Worm (Caenorhabditis elegans) whole organism, L4 larva: Measurements from ENCODE around the gene ctsa-4.1.

Source experiments
- F37D6.2 ChIP-seq: sonication (generic microtip); optimal IDR thresholded peaks from 2 replicates; lab custom pipeline; 2016; ENCODE audit warnings: mild to moderate bottlenecking, missing genetic modification characterization, missing compliant biosample characterization
- T20F7.1 ChIP-seq: fragments of 200-800 bp; sonication (Bioruptor generic); optimal IDR thresholded peaks from 2 replicates; lab custom pipeline; 2018; ENCODE audit warnings: mild to moderate bottlenecking, missing genetic modification characterization, missing compliant biosample characterization
- Y48G9A.11 ChIP-seq: fragments of 200-800 bp; sonication (Bioruptor generic); IDR thresholded peaks from 2 replicates; pipeline ENCODE4 v1.3.6; 2022; ENCODE audit warnings: missing genetic modification reagents, missing genetic modification characterization, missing compliant biosample characterization
- Y5F2A.4 ChIP-seq: fragments of 200-800 bp; sonication (Bioruptor generic); optimal IDR thresholded peaks from 2 replicates; lab custom pipeline; 2018; ENCODE audit warnings: mild to moderate bottlenecking, missing genetic modification characterization, missing compliant biosample characterization
- Y75B8A.6 ChIP-seq: fragments of 200-800 bp; sonication (Bioruptor generic); IDR thresholded peaks from 2 replicates; pipeline ENCODE4 v1.3.6; 2022; ENCODE audit warnings: missing genetic modification reagents, missing genetic modification characterization, missing compliant biosample characterization
- aha-1 ChIP-seq: fragments of 150-350 bp; peaks from one replicate; lab custom pipeline; 2014; ENCODE audit warnings: missing biosample characterization, missing genetic modification characterization
- ama-1 ChIP-seq: fragments of 150-350 bp; optimal IDR thresholded peaks from 2 replicates; lab custom pipeline; 2014; ENCODE audit warnings: inconsistent platforms, mixed read lengths
- arid-1 ChIP-seq: fragments of 200-800 bp; sonication (Bioruptor generic); conservative IDR thresholded peaks from 2 replicates; pipeline ENCODE4 v1.3.6; 2022; ENCODE audit warnings: missing genetic modification reagents, missing genetic modification characterization, missing compliant biosample characterization
- ceh-20 ChIP-seq: fragments of 200-800 bp; sonication (Bioruptor generic); IDR thresholded peaks from 2 replicates; pipeline ENCODE4 v1.3.6; 2022; ENCODE audit warnings: missing genetic modification reagents, missing genetic modification characterization, missing compliant biosample characterization
- ceh-44 ChIP-seq: fragments of 200-800 bp; sonication (Bioruptor generic); IDR thresholded peaks from 2 replicates; pipeline ENCODE4 v1.3.6; 2022; ENCODE audit warnings: missing genetic modification reagents, missing genetic modification characterization, missing compliant biosample characterization
- ceh-62 ChIP-seq: sonication (generic microtip); optimal IDR thresholded peaks from 2 replicates; lab custom pipeline; 2017; ENCODE audit warnings: missing biosample characterization, missing genetic modification characterization
- ces-1 ChIP-seq: fragments of 150-350 bp; sonication (generic microtip); optimal IDR thresholded peaks from 4 replicates; lab custom pipeline; 2014; ENCODE audit warnings: missing biosample characterization, missing genetic modification reagents, missing genetic modification characterization
- cey-2 ChIP-seq: sonication (generic microtip); optimal IDR thresholded peaks from 3 replicates; lab custom pipeline; 2017; ENCODE audit warnings: missing genetic modification characterization, mild to moderate bottlenecking, missing compliant biosample characterization, antibody characterized with exemption, borderline replicate concordance; ENCODE audit not compliant: insufficient read depth
- daf-12 ChIP-seq: fragments of 150-350 bp; optimal IDR thresholded peaks from 2 replicates; lab custom pipeline; 2014; ENCODE audit warnings: missing biosample characterization, missing genetic modification reagents, missing genetic modification characterization
- daf-16 ChIP-seq, 3 experiments: sonication (generic microtip); optimal IDR thresholded peaks; 2 replicates each; lab custom pipeline; 2016 to 2017; ENCODE audit warnings: missing genetic modification characterization in 3 of 3, missing genetic modification reagents in 3 of 3, mild to moderate bottlenecking in 2 of 3, missing compliant biosample characterization in 2 of 3, missing biosample characterization in 1 of 3, moderate library complexity in 1 of 3
- daf-19 ChIP-seq: fragments of 200-800 bp; sonication (Bioruptor generic); conservative IDR thresholded peaks from 2 replicates; pipeline ENCODE4 v1.3.6; 2022; ENCODE audit warnings: missing genetic modification characterization, missing compliant biosample characterization
- dmd-9 ChIP-seq: fragments of 200-800 bp; sonication (Bioruptor generic); IDR thresholded peaks from 2 replicates; pipeline ENCODE4 v1.3.6; 2022; ENCODE audit warnings: missing genetic modification reagents, missing genetic modification characterization, missing compliant biosample characterization
- dpl-1 ChIP-seq: fragments of 150-350 bp; optimal IDR thresholded peaks from 2 replicates; lab custom pipeline; 2014; ENCODE audit warnings: missing biosample characterization, missing genetic modification reagents, missing genetic modification characterization
- dve-1 ChIP-seq: sonication (generic microtip); optimal IDR thresholded peaks from 2 replicates; lab custom pipeline; 2017; ENCODE audit warnings: antibody characterized with exemption, mild to moderate bottlenecking, missing genetic modification characterization, missing compliant biosample characterization; ENCODE audit not compliant: insufficient read depth
- egl-27 ChIP-seq: sonication (generic microtip); optimal IDR thresholded peaks from 3 replicates; lab custom pipeline; 2017; ENCODE audit warnings: missing biosample characterization, missing genetic modification reagents, missing genetic modification characterization
- gei-8 ChIP-seq: fragments of 200-800 bp; sonication (Bioruptor generic); optimal IDR thresholded peaks from 2 replicates; lab custom pipeline; 2018; ENCODE audit warnings: mild to moderate bottlenecking, missing genetic modification characterization, missing compliant biosample characterization
- hif-1 ChIP-seq, 2 experiments: sonication (generic microtip); optimal IDR thresholded peaks; 2 replicates each; lab custom pipeline; 2016 to 2017; ENCODE audit warnings: missing compliant biosample characterization in 2 of 2, missing genetic modification characterization in 2 of 2, missing genetic modification reagents in 2 of 2, missing genotype in 2 of 2, mild to moderate bottlenecking in 1 of 2
- hlh-30 ChIP-seq: sonication (generic microtip); optimal IDR thresholded peaks from 2 replicates; lab custom pipeline; 2017; ENCODE audit warnings: antibody characterized with exemption, mild to moderate bottlenecking, missing genetic modification characterization, missing compliant biosample characterization; ENCODE audit not compliant: insufficient read depth
- jun-1 ChIP-seq: fragments of 150-350 bp; optimal IDR thresholded peaks from 2 replicates; lab custom pipeline; 2014; ENCODE audit warnings: missing biosample characterization, missing genetic modification reagents, missing genetic modification characterization
- lin-1 ChIP-seq: fragments of 200-800 bp; sonication (Bioruptor generic); IDR thresholded peaks from 2 replicates; pipeline ENCODE4 v1.3.6; 2022; ENCODE audit warnings: missing genetic modification reagents, missing genetic modification characterization, missing compliant biosample characterization
- mep-1 ChIP-seq: fragments of 150-350 bp; sonication (generic microtip); optimal IDR thresholded peaks from 3 replicates; lab custom pipeline; 2014; ENCODE audit warnings: missing biosample characterization, missing genetic modification characterization
- nhr-10 ChIP-seq: fragments of 150-350 bp; optimal IDR thresholded peaks from 2 replicates; lab custom pipeline; 2014; ENCODE audit warnings: missing biosample characterization, missing genetic modification characterization
- nhr-102 ChIP-seq: sonication (generic microtip); optimal IDR thresholded peaks from 2 replicates; lab custom pipeline; 2016; ENCODE audit warnings: mild to moderate bottlenecking, missing genetic modification characterization, moderate library complexity, missing compliant biosample characterization
- nhr-41 ChIP-seq: fragments of 200-800 bp; sonication (Bioruptor generic); IDR thresholded peaks from 2 replicates; pipeline ENCODE4 v1.3.6; 2022; ENCODE audit warnings: missing genetic modification reagents, missing genetic modification characterization, missing compliant biosample characterization
- nhr-42 ChIP-seq: fragments of 200-800 bp; sonication (Bioruptor generic); IDR thresholded peaks from 2 replicates; pipeline ENCODE4 v1.3.6; 2022; ENCODE audit warnings: missing genetic modification characterization, missing compliant biosample characterization
- nhr-48 ChIP-seq: sonication (generic microtip); optimal IDR thresholded peaks from 2 replicates; lab custom pipeline; 2016; ENCODE audit warnings: mild to moderate bottlenecking, missing genetic modification characterization, missing compliant biosample characterization
- nhr-6 ChIP-seq: fragments of 150-350 bp; optimal IDR thresholded peaks from 2 replicates; lab custom pipeline; 2014; ENCODE audit warnings: missing biosample characterization, missing genetic modification characterization
- php-3 ChIP-seq: fragments of 200-800 bp; sonication (Bioruptor generic); IDR thresholded peaks from 2 replicates; pipeline ENCODE4 v1.3.6; 2022; ENCODE audit warnings: missing genetic modification reagents, missing genetic modification characterization, missing compliant biosample characterization
- rbr-2 ChIP-seq: sonication (generic microtip); optimal IDR thresholded peaks from 2 replicates; lab custom pipeline; 2016; ENCODE audit warnings: missing genotype, missing genetic modification characterization, missing compliant biosample characterization
- saeg-2 ChIP-seq: fragments of 200-800 bp; sonication (Bioruptor generic); IDR thresholded peaks from 2 replicates; pipeline ENCODE4 v1.3.6; 2022; ENCODE audit warnings: missing genetic modification reagents, missing genetic modification characterization, missing compliant biosample characterization
- skn-1 ChIP-seq: fragments of 150-350 bp; optimal IDR thresholded peaks from 2 replicates; lab custom pipeline; 2014; ENCODE audit warnings: missing biosample characterization, missing genetic modification characterization
- spr-1 ChIP-seq: sonication (generic microtip); optimal IDR thresholded peaks from 2 replicates; lab custom pipeline; 2016; ENCODE audit warnings: mild to moderate bottlenecking, missing genetic modification characterization, missing compliant biosample characterization
- tag-97 ChIP-seq: fragments of 200-800 bp; sonication (Bioruptor generic); IDR thresholded peaks from 2 replicates; pipeline ENCODE4 v1.3.6; 2022; ENCODE audit warnings: missing genetic modification characterization, missing compliant biosample characterization
- tra-1 ChIP-seq: fragments of 200-800 bp; sonication (Bioruptor generic); IDR thresholded peaks from 2 replicates; pipeline ENCODE4 v1.3.6; 2022; ENCODE audit warnings: missing genetic modification reagents, missing genetic modification characterization, missing compliant biosample characterization
- unc-130 ChIP-seq: sonication (generic microtip); optimal IDR thresholded peaks from 2 replicates; lab custom pipeline; 2016; ENCODE audit warnings: missing genetic modification reagents, missing genetic modification characterization, missing compliant biosample characterization
- unc-39 ChIP-seq: sonication (generic microtip); optimal IDR thresholded peaks from 2 replicates; lab custom pipeline; 2017; ENCODE audit warnings: missing biosample characterization, missing genetic modification characterization
- unc-62 ChIP-seq, 3 experiments: fragments of 150-350 bp in 1 of 3; sonication (generic microtip); optimal IDR thresholded peaks in 2 of 3; peaks in 1 of 3; 1 replicate in 1 of 3; 2 replicates in 2 of 3; lab custom pipeline; 2014 to 2017; ENCODE audit warnings: missing biosample characterization in 3 of 3, missing genetic modification characterization in 3 of 3, missing genetic modification reagents in 3 of 3, missing genotype in 1 of 3
- vab-7 ChIP-seq: fragments of 200-800 bp; sonication (Bioruptor generic); IDR thresholded peaks from 2 replicates; pipeline ENCODE4 v1.3.6; 2022; ENCODE audit warnings: missing genetic modification reagents, missing genetic modification characterization, missing compliant biosample characterization
- zag-1 ChIP-seq: fragments of 150-350 bp; optimal IDR thresholded peaks from 2 replicates; lab custom pipeline; 2014; ENCODE audit warnings: missing biosample characterization, missing genetic modification characterization
- zfp-2 ChIP-seq: sonication (generic microtip); optimal IDR thresholded peaks from 2 replicates; lab custom pipeline; 2016; ENCODE audit warnings: mild to moderate bottlenecking, missing genetic modification characterization, missing compliant biosample characterization
- zip-11 ChIP-seq: fragments of 200-800 bp; sonication (Bioruptor generic); IDR thresholded peaks from 2 replicates; pipeline ENCODE4 v1.3.6; 2022; ENCODE audit warnings: missing genetic modification characterization, missing compliant biosample characterization
- ztf-7 ChIP-seq: fragments of 150-350 bp; optimal IDR thresholded peaks from 2 replicates; lab custom pipeline; 2014; ENCODE audit warnings: missing biosample characterization, missing genetic modification characterization

Gene ctsa-4.1

DNA sequence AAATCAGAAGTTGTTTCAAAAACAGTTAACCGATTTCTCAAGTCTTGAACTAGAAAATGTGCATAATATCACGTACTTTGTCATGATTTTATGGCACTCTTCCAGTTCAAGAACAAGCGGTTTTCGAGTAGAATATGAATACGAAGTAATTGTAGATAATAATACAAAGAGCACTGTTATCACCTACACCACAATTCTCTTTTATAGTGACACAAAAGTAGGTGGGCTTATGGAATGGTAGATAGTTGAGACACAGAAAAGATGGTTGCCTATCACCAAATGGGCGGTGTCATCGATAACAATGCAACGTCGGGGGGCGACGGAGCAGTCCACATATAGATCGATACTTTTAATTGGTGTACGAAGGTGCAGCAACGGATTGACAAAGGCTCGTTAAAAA lies 38.1 kb upstream of the ctsa-4.1 start (continued):
- TF ChIP-seq aha-1 (peak; percentile 53), nhr-42 (GFP tag; lab: Robert Waterston, UW) (no peak), tra-1 (GFP tag; lab: Robert Waterston, UW) (peak; percentile 80), nhr-10 (tag; lab: Kevin White, UChicago) (peak; percentile 58), nhr-102 (peak; percentile 35), cey-2 (no peak), T20F7.1 (GFP tag; lab: Kevin White, UChicago) (peak; percentile 9), F37D6.2 (tag; lab: Kevin White, UChicago) (no peak), zip-11 (GFP tag; lab: Robert Waterston, UW) (no peak), ces-1 (GFP tag; lab: Kevin White, UChicago) (no peak), daf-19 (no peak), zag-1 (tag; lab: Kevin White, UChicago) (no peak), vab-7 (no peak), hif-1 (tag; optimal IDR thresholded peaks at IDR 0.05; lab: Kevin White, UChicago) (peak in 1 of 2 experiments; percentile 16), daf-16 (GFP tag; optimal IDR thresholded peaks at IDR 0.05; lab: Kevin White, UChicago) (peak in 1 of 2 experiments; percentile 9), daf-16 (tag; optimal IDR thresholded peaks at IDR 0.05; lab: Kevin White, UChicago) (peak; percentile 62), Y5F2A.4 (GFP tag; lab: Kevin White, UChicago) (no peak), hlh-30 (tag; lab: Kevin White, UChicago) (peak; percentile 13), egl-27 (tag; lab: Kevin White, UChicago) (no peak), lin-1 (GFP tag; lab: Robert Waterston, UW) (peak; percentile 73), nhr-48 (tag; lab: Kevin White, UChicago) (peak; percentile 59), spr-1 (tag; lab: Kevin White, UChicago) (no peak), dve-1 (tag; lab: Kevin White, UChicago) (peak; percentile 82), dpl-1 (no peak), php-3 (GFP tag; lab: Robert Waterston, UW) (peak; percentile 76), ztf-7 (tag; lab: Kevin White, UChicago) (no peak), zfp-2 (tag; lab: Kevin White, UChicago) (no peak)

DNA sequence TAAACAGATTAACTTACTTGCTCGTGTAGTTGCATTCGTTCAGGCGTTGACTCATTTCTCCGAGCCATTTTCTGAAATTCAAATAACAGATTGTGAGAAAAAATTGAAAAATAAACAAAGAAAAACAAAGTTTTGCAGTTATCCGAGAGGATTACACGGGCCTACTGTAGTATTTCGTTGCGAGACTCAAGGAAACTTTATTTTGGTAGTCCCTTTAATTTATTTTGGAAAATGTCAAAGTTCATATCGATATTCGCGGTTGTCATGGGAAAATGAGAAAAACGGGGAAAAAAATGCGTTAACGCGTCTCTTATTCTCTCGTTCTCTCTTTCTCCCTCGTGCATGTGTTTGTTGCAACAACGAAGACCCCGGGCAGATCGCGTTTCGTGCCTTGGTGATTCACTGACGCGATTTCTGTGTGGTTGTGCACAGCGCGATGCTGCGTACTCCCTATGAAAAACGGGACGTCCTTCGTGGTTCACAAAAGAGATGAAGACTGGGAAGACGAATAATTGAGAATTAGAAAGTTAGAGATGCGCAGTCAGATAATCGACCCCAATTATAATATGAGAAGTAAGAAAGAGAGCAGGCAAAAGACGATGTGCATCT lies 35.5 kb upstream of the ctsa-4.1 start, which contains the start of gene set-4:
Gene set-4, minus strand, starts transcription at position 120 of the 609 bp plus-strand sequence.
- TF ChIP-seq vab-7 (0 out of 2 replicates have a peak, but pooled peaks have one; percentile 29), Y48G9A.11 (GFP tag; lab: Robert Waterston, UW) (no peak), saeg-2 (GFP tag; lab: Robert Waterston, UW) (no peak), ztf-7 (tag; lab: Kevin White, UChicago) (peak; percentile 72), jun-1 (peak; percentile 77), ceh-62 (tag; lab: Kevin White, UChicago) (no peak), tag-97 (GFP tag; lab: Robert Waterston, UW) (no peak), daf-12 (tag; lab: Kevin White, UChicago) (no peak), unc-39 (tag; lab: Kevin White, UChicago) (no peak), egl-27 (tag; lab: Kevin White, UChicago) (no peak), ceh-20 (peak; percentile 88), ama-1 (lab: Kevin White, UChicago) (peak; percentile 69), ceh-44 (GFP tag; lab: Robert Waterston, UW) (no peak), Y75B8A.6 (GFP tag; lab: Robert Waterston, UW) (no peak), unc-62 (GFP tag; optimal IDR thresholded peaks at IDR 0.05 in 1 of 2; lab: Kevin White, UChicago) (peak in 1 of 2 experiments; percentile 75), unc-62 (tag; optimal IDR thresholded peaks at IDR 0.05; lab: Kevin White, UChicago) (no peak), nhr-6 (tag; lab: Kevin White, UChicago) (peak; percentile 79), dmd-9 (GFP tag; lab: Robert Waterston, UW) (no peak), arid-1 (peak; percentile 37; the same call in 1 of the 2 replicates), nhr-41 (peak; percentile 22; the same call in 1 of the 2 replicates), zfp-2 (tag; lab: Kevin White, UChicago) (peak; percentile 52), gei-8 (GFP tag; lab: Kevin White, UChicago) (peak; percentile 35), unc-130 (peak; percentile 48), mep-1 (tag; lab: Kevin White, UChicago) (peak; percentile 96), skn-1 (tag; lab: Kevin White, UChicago) (no peak), php-3 (GFP tag; lab: Robert Waterston, UW) (0 out of 2 replicates have a peak, but pooled peaks have one; percentile 20), daf-16 (GFP tag; optimal IDR thresholded peaks at IDR 0.05; lab: Kevin White, UChicago) (peak; percentile 50 to 86), daf-16 (tag; optimal IDR thresholded peaks at IDR 0.05; lab: Kevin White, UChicago) (peak; percentile 75), rbr-2 (tag; lab: Kevin White, UChicago) (peak; percentile 96)
